Fruit fly (Drosophila melanogaster): Measurements from ENCODE around the gene CG2698.
"Not testable (repeated sequence)": the region's sequence is repeated elsewhere in the genome, so short reads cannot be mapped to it uniquely, and the experiment has no call there.

DNA sequence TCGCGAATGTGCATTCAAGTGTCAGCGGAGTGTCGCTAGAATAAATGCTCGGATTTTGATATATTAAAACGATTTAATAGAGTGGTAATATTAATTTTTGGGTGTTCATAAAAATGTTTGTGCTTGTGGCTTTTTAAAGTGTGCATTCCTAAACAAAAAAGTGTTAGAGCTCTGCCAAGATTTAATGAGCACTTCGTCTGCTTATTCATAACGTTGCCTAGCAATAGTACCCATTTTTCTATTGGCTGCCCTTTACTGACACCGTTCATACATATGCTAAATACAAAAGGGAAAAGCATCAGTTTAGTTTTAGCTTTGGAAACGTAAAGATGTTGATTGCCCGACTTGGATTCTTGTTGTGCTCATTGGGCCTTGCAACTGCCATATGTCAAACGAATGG is 48.0 kb downstream of the CG2698 start, which contains the start of gene CG43061:
- TF ChIP-seq CG8478, CTCF (optimal IDR thresholded peaks at IDR 0.05): not testable (repeated sequence)

All from S2 (cell line).